Fruit fly (Drosophila melanogaster) whole organism, larva: ENCODE measurements around the gene CG31189.
A peak's percentile ranks its signal among the peaks of the same experiment; 100 is the strongest.

ENCODE experiments used
- noc ChIP-seq: fragments of 200-800 bp; sonication (Bioruptor generic); optimal IDR thresholded peaks from 3 replicates; lab custom pipeline; 2019; ENCODE audit warnings: missing biosample characterization, mild to moderate bottlenecking, missing genetic modification characterization, moderate library complexity

CG31189 gene

dm6 chr3R:21043549-21044118 lies 2.0 kb downstream of the CG31189 start, which contains the start of gene CG12278:
CG12278 (plus strand) TSS chr3R:21044068.
- TF ChIP-seq noc (tag; lab: Kevin White, UChicago), result no peak

dm6 chr3R:21042399-21042798 lies 3.2 kb downstream of the CG31189 start, which contains the start of gene Dhc93AB:
Dhc93AB (minus strand) TSS chr3R:21042499.
- no peak for TF ChIP-seq noc (tag; lab: Kevin White, UChicago)

- TF ChIP-seq noc (tag; lab: Kevin White, UChicago), result no peak
Observed at dm6 chr3R:21025508-21025907, 20.1 kb downstream of the CG31189 start.

- TF ChIP-seq noc (tag; lab: Kevin White, UChicago), result no peak
Observed at dm6 chr3R:21023902-21024541, 21.6 kb downstream of the CG31189 start, which contains the start of gene peg. peg (minus strand) TSS chr3R:21024163.

dm6 chr3R:21022769-21023517 lies 22.7 kb downstream of the CG31189 start:
- TF ChIP-seq noc (tag; lab: Kevin White, UChicago), result no peak

dm6 chr3R:21019073-21019472 lies 26.6 kb downstream of the CG31189 start:
- peak; percentile 32 for TF ChIP-seq noc (tag; lab: Kevin White, UChicago)

dm6 chr3R:21017464-21018080 lies 28.1 kb downstream of the CG31189 start, which contains the start of gene Rlip:
Rlip (plus strand) TSS chr3R:21017684.
- peak; percentile 3 for TF ChIP-seq noc (tag; lab: Kevin White, UChicago)

dm6 chr3R:21015636-21016035 lies 30.0 kb downstream of the CG31189 start, which contains the start of gene CG5697:
CG5697 (plus strand) TSS chr3R:21015949.
- TF ChIP-seq noc (tag; lab: Kevin White, UChicago), result no peak

- TF ChIP-seq noc (tag; lab: Kevin White, UChicago), result no peak
Observed at dm6 chr3R:21013780-21014179, 31.9 kb downstream of the CG31189 start.

- peak; percentile 53 for TF ChIP-seq noc (tag; lab: Kevin White, UChicago)
Observed at dm6 chr3R:21006967-21007366, 38.7 kb downstream of the CG31189 start, which contains the start of gene Alp5. Alp5 (minus strand) TSS chr3R:21006990.

- TF ChIP-seq noc (tag; lab: Kevin White, UChicago), result no peak
Observed at dm6 chr3R:21001123-21001522, 44.5 kb downstream of the CG31189 start.

dm6 chr3R:20998319-20998718 lies 47.3 kb downstream of the CG31189 start:
- TF ChIP-seq noc (tag; lab: Kevin White, UChicago), result no peak
